Worm (Caenorhabditis elegans): Measurements from ENCODE around the gene Y41E3.19.
"Not testable (repeated sequence)": the region's sequence is repeated elsewhere in the genome, so short reads cannot be mapped to it uniquely, and the experiment has no call there.

ce11 chrIV:15006494-15006893 is 49.4 kb upstream of the Y41E3.19 start, which contains the start of gene Y41E3.6:
- not testable (repeated sequence) for TF ChIP-seq nhr-12 (tag; optimal IDR thresholded peaks at IDR 0.05); elt-1 (tag; optimal IDR thresholded peaks at IDR 0.05; ENCODE audit: borderline replicate concordance, insufficient read depth); nhr-237 (tag; optimal IDR thresholded peaks at IDR 0.05); lsy-2 (tag; optimal IDR thresholded peaks at IDR 0.05); ces-1 (GFP tag; optimal IDR thresholded peaks at IDR 0.05)

All from whole organism, mixed stage, embryonic.